Fruit fly (Drosophila melanogaster) whole organism, wandering third instar larva: ENCODE results near the gene Pgant4.

Source experiments
- Abd-B ChIP-seq: fragments of >200 bp; optimal IDR thresholded peaks from 2 replicates; lab custom pipeline; 2017; ENCODE audit warnings: missing biosample characterization, missing genetic modification characterization
- CG32264 ChIP-seq: fragments of 200-800 bp; sonication (Bioruptor generic); optimal IDR thresholded peaks from 2 replicates; lab custom pipeline; 2016; ENCODE audit warnings: missing biosample characterization, missing genetic modification characterization
- CG9705 ChIP-seq: fragments of 200-800 bp; sonication (Bioruptor generic); optimal IDR thresholded peaks from 2 replicates; lab custom pipeline; 2018; ENCODE audit warnings: missing biosample characterization, mild to moderate bottlenecking, missing genetic modification characterization
- Dfd ChIP-seq: fragments of >200 bp; optimal IDR thresholded peaks from 2 replicates; lab custom pipeline; 2017; ENCODE audit warnings: missing biosample characterization, missing genetic modification characterization
- Hnf4 ChIP-seq: fragments of 200-800 bp; sonication (Bioruptor generic); optimal IDR thresholded peaks from 2 replicates; lab custom pipeline; 2016; ENCODE audit warnings: missing biosample characterization, mild to moderate bottlenecking, missing genetic modification characterization
- Rel ChIP-seq, 2 experiments: fragments of 200-800 bp; sonication (Bioruptor generic) in 1 of 2; optimal IDR thresholded peaks; 2 replicates in 1 of 2; 3 replicates in 1 of 2; lab custom pipeline; 2016 to 2019; ENCODE audit warnings: mild to moderate bottlenecking in 2 of 2, missing biosample characterization in 2 of 2, missing genetic modification characterization in 2 of 2, moderate library complexity in 1 of 2
- Vsx2 ChIP-seq: fragments of 200-300, 225-300 bp; sonication (Bioruptor generic); optimal IDR thresholded peaks from 2 replicates; lab custom pipeline; 2018; ENCODE audit warnings: missing biosample characterization, missing genetic modification characterization; ENCODE audit not compliant: partially characterized antibody
- br ChIP-seq: fragments of 200-800 bp; sonication (Bioruptor generic); optimal IDR thresholded peaks from 2 replicates; lab custom pipeline; 2016; ENCODE audit warnings: missing biosample characterization, missing genetic modification characterization
- fru ChIP-seq: fragments of 200-800 bp; sonication (Bioruptor generic); optimal IDR thresholded peaks from 3 replicates; lab custom pipeline; 2016; ENCODE audit warnings: missing biosample characterization, mild to moderate bottlenecking, missing genetic modification characterization
- lola ChIP-seq: fragments of >200 bp; optimal IDR thresholded peaks from 2 replicates; lab custom pipeline; 2017; ENCODE audit warnings: missing biosample characterization, missing genetic modification characterization
- psq ChIP-seq: fragments of 200-800 bp; sonication (Bioruptor generic); optimal IDR thresholded peaks from 3 replicates; lab custom pipeline; 2017; ENCODE audit warnings: missing biosample characterization, mild to moderate bottlenecking, missing genetic modification characterization, moderate library complexity
- usp ChIP-seq: fragments of >200 bp; optimal IDR thresholded peaks from 2 replicates; lab custom pipeline; 2017; ENCODE audit warnings: missing biosample characterization, missing genetic modification characterization

DNA sequence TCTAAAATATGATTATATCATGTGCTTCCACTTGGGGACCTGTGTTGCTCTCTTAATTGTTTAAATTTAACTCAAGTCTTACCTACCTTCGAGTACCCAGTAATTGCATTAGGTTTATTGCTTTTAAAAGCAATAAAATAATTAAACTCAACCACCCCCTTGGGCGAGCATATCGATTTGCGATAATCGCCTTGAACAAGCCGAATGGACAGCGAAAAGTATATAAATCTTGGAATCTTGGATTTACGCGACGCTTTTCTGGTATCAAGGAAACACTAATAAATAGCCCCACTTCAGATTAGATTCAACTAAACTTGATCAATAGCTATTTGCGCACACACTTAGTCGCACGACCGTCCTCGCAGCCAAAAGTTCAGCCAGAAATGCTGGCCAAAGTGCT, 26.7 kb upstream of the Pgant4 start, which contains the start of gene CG2772:
- TF ChIP-seq Vsx2 (no peak), CG32264 (GFP tag; lab: Kevin White, UChicago) (no peak), CG9705 (GFP tag; lab: Kevin White, UChicago) (no peak), usp (GFP tag; lab: Kevin White, UChicago) (no peak), Hnf4 (GFP tag; lab: Kevin White, UChicago) (no peak), Rel (GFP tag; optimal IDR thresholded peaks at IDR 0.05; lab: Kevin White, UChicago) (no peak), Rel (tag; optimal IDR thresholded peaks at IDR 0.05; lab: Kevin White, UChicago) (no peak), br (GFP tag; lab: Kevin White, UChicago) (no peak), Dfd (GFP tag; lab: Kevin White, UChicago) (no peak), Abd-B (no peak), fru (GFP tag; lab: Kevin White, UChicago) (no peak), lola (no peak), psq (GFP tag; lab: Kevin White, UChicago) (no peak)
